Worm (Caenorhabditis elegans) whole organism, late embryonic: ENCODE measurements around the gene Y77E11A.23.

Experiments used
- F13H6.1 ChIP-seq: sonication (generic microtip); optimal IDR thresholded peaks from 2 replicates; lab custom pipeline; 2016; ENCODE audit warnings: missing genetic modification characterization, missing compliant biosample characterization
- K02D7.2 ChIP-seq: sonication (generic microtip); optimal IDR thresholded peaks from 2 replicates; lab custom pipeline; 2017; ENCODE audit warnings: mild to moderate bottlenecking, missing genetic modification characterization, missing compliant biosample characterization
- T23F11.4 ChIP-seq: fragments of 200-800 bp; sonication (Bioruptor generic); optimal IDR thresholded peaks from 2 replicates; lab custom pipeline; 2018; ENCODE audit warnings: mild to moderate bottlenecking, missing genetic modification characterization, missing compliant biosample characterization
- Y22D7AL.16 ChIP-seq: sonication (generic microtip); optimal IDR thresholded peaks from 2 replicates; lab custom pipeline; 2016; ENCODE audit warnings: missing genetic modification characterization, missing compliant biosample characterization
- ahr-1 ChIP-seq: sonication (generic microtip); optimal IDR thresholded peaks from 2 replicates; lab custom pipeline; 2016; ENCODE audit warnings: missing genetic modification characterization, missing compliant biosample characterization
- ama-1 ChIP-seq: fragments of 150-350 bp; optimal IDR thresholded peaks from 2 replicates; lab custom pipeline; 2014
- ceh-14 ChIP-seq: sonication (generic microtip); optimal IDR thresholded peaks from 2 replicates; lab custom pipeline; 2016; ENCODE audit warnings: missing genotype, missing genetic modification characterization, missing compliant biosample characterization
- ceh-19 ChIP-seq: fragments of 200-800 bp; sonication (Bioruptor generic); optimal IDR thresholded peaks from 2 replicates; lab custom pipeline; 2018; ENCODE audit warnings: mild to moderate bottlenecking, missing genetic modification characterization, missing compliant biosample characterization
- ceh-22 ChIP-seq: sonication (generic microtip); optimal IDR thresholded peaks from 2 replicates; lab custom pipeline; 2017; ENCODE audit warnings: missing biosample characterization, missing genetic modification characterization
- ceh-24 ChIP-seq: sonication (generic microtip); optimal IDR thresholded peaks from 2 replicates; lab custom pipeline; 2016; ENCODE audit warnings: mild to moderate bottlenecking, missing genetic modification characterization, missing compliant biosample characterization
- ceh-30 ChIP-seq: fragments of 150-350 bp; optimal IDR thresholded peaks from 2 replicates; lab custom pipeline; 2014; ENCODE audit warnings: missing biosample characterization, missing genetic modification characterization
- ceh-34 ChIP-seq: sonication (generic microtip); optimal IDR thresholded peaks from 2 replicates; lab custom pipeline; 2016; ENCODE audit warnings: mild to moderate bottlenecking, missing genetic modification characterization, missing compliant biosample characterization
- ceh-9 ChIP-seq: sonication (generic microtip); optimal IDR thresholded peaks from 2 replicates; lab custom pipeline; 2016; ENCODE audit warnings: mild to moderate bottlenecking, missing genetic modification characterization, inconsistent platforms, missing compliant biosample characterization
- che-1 ChIP-seq: sonication (generic microtip); optimal IDR thresholded peaks from 2 replicates; lab custom pipeline; 2016; ENCODE audit warnings: mild to moderate bottlenecking, missing genetic modification characterization, missing compliant biosample characterization
- dmd-4 ChIP-seq: sonication (generic microtip); optimal IDR thresholded peaks from 2 replicates; lab custom pipeline; 2016; ENCODE audit warnings: borderline replicate concordance, missing genetic modification characterization, missing compliant biosample characterization
- eyg-1 ChIP-seq: sonication (generic microtip); optimal IDR thresholded peaks from 2 replicates; lab custom pipeline; 2016; ENCODE audit warnings: missing genotype, missing genetic modification characterization, missing compliant biosample characterization
- fax-1 ChIP-seq: sonication (generic microtip); optimal IDR thresholded peaks from 2 replicates; lab custom pipeline; 2016; ENCODE audit warnings: missing genotype, missing genetic modification characterization, missing compliant biosample characterization
- fkh-10 ChIP-seq: fragments of 150-350 bp; optimal IDR thresholded peaks from 2 replicates; lab custom pipeline; 2014; ENCODE audit warnings: missing biosample characterization, missing genetic modification reagents, missing genetic modification characterization
- gmeb-2 ChIP-seq: sonication (generic microtip); optimal IDR thresholded peaks from 2 replicates; lab custom pipeline; 2016; ENCODE audit warnings: missing genetic modification characterization, inconsistent platforms, missing compliant biosample characterization
- hlh-30 ChIP-seq: sonication (generic microtip); optimal IDR thresholded peaks from 2 replicates; lab custom pipeline; 2017; ENCODE audit warnings: antibody characterized with exemption, missing genetic modification characterization, missing compliant biosample characterization; ENCODE audit not compliant: insufficient read depth
- hlh-6 ChIP-seq: sonication (generic microtip); optimal IDR thresholded peaks from 2 replicates; lab custom pipeline; 2016; ENCODE audit warnings: missing genotype, missing genetic modification characterization, missing compliant biosample characterization
- hlh-8 ChIP-seq: sonication (generic microtip); optimal IDR thresholded peaks from 2 replicates; lab custom pipeline; 2016; ENCODE audit warnings: missing genotype, missing genetic modification characterization, missing compliant biosample characterization
- lim-6 ChIP-seq: sonication (generic microtip); optimal IDR thresholded peaks from 2 replicates; lab custom pipeline; 2016; ENCODE audit warnings: missing genetic modification characterization, missing compliant biosample characterization
- lin-11 ChIP-seq: fragments of 200-800 bp; sonication (Bioruptor generic); optimal IDR thresholded peaks from 2 replicates; lab custom pipeline; 2018; ENCODE audit warnings: mild to moderate bottlenecking, missing genetic modification characterization, missing compliant biosample characterization
- nhr-11 ChIP-seq: fragments of 150-350 bp; optimal IDR thresholded peaks from 2 replicates; lab custom pipeline; 2014; ENCODE audit warnings: missing biosample characterization, missing genetic modification characterization
- nhr-232 ChIP-seq: sonication (generic microtip); optimal IDR thresholded peaks from 2 replicates; lab custom pipeline; 2016; ENCODE audit warnings: missing genetic modification characterization, missing compliant biosample characterization
- npax-4 ChIP-seq: sonication (generic microtip); optimal IDR thresholded peaks from 2 replicates; lab custom pipeline; 2016; ENCODE audit warnings: missing genetic modification characterization, missing compliant biosample characterization
- odd-2 ChIP-seq: sonication (generic microtip); optimal IDR thresholded peaks from 2 replicates; lab custom pipeline; 2017; ENCODE audit warnings: antibody characterized with exemption, mild to moderate bottlenecking, missing genetic modification characterization, missing compliant biosample characterization
- pat-9 ChIP-seq: fragments of 200-800 bp; sonication (Bioruptor generic); optimal IDR thresholded peaks from 2 replicates; lab custom pipeline; 2018; ENCODE audit warnings: mild to moderate bottlenecking, missing genetic modification characterization, moderate library complexity, missing compliant biosample characterization
- pha-2 ChIP-seq: sonication (generic microtip); optimal IDR thresholded peaks from 2 replicates; lab custom pipeline; 2017; ENCODE audit warnings: mild to moderate bottlenecking, missing genetic modification characterization, missing compliant biosample characterization
- pqm-1 ChIP-seq: sonication (generic microtip); optimal IDR thresholded peaks from 2 replicates; lab custom pipeline; 2016; ENCODE audit warnings: missing genetic modification characterization, missing compliant biosample characterization
- ref-2 ChIP-seq: sonication (generic microtip); optimal IDR thresholded peaks from 2 replicates; lab custom pipeline; 2016; ENCODE audit warnings: missing genetic modification characterization, missing compliant biosample characterization
- sdc-2 ChIP-seq: sonication (generic microtip); optimal IDR thresholded peaks from 2 replicates; lab custom pipeline; 2016; ENCODE audit warnings: missing genotype, missing genetic modification characterization, missing compliant biosample characterization
- tbx-2 ChIP-seq: sonication (generic microtip); optimal IDR thresholded peaks from 2 replicates; lab custom pipeline; 2016; ENCODE audit warnings: missing genetic modification characterization, missing compliant biosample characterization
- ttx-3 ChIP-seq: sonication (generic microtip); optimal IDR thresholded peaks from 2 replicates; lab custom pipeline; 2016; ENCODE audit warnings: missing genetic modification reagents, missing genetic modification characterization, missing compliant biosample characterization
- unc-3 ChIP-seq, 2 experiments: fragments of 200-800 bp in 1 of 2; sonication (Bioruptor generic) in 1 of 2; sonication (generic microtip) in 1 of 2; conservative IDR thresholded peaks in 1 of 2; optimal IDR thresholded peaks in 1 of 2; 2 replicates each; pipeline versions ENCODE4 v1.3.6 to Lab custom; 2016 to 2022; ENCODE audit warnings: missing compliant biosample characterization in 2 of 2, missing genetic modification characterization in 2 of 2, missing genetic modification reagents in 1 of 2
- unc-55 ChIP-seq: sonication (generic microtip); optimal IDR thresholded peaks from 2 replicates; lab custom pipeline; 2017; ENCODE audit warnings: missing biosample characterization, missing genetic modification reagents, missing genetic modification characterization
- unc-86 ChIP-seq: sonication (generic microtip); optimal IDR thresholded peaks from 2 replicates; lab custom pipeline; 2016; ENCODE audit warnings: missing genetic modification characterization, missing compliant biosample characterization
- ztf-16 ChIP-seq: sonication (generic microtip); optimal IDR thresholded peaks from 2 replicates; lab custom pipeline; 2017; ENCODE audit warnings: missing genetic modification characterization, missing compliant biosample characterization

Y77E11A.23 gene

DNA sequence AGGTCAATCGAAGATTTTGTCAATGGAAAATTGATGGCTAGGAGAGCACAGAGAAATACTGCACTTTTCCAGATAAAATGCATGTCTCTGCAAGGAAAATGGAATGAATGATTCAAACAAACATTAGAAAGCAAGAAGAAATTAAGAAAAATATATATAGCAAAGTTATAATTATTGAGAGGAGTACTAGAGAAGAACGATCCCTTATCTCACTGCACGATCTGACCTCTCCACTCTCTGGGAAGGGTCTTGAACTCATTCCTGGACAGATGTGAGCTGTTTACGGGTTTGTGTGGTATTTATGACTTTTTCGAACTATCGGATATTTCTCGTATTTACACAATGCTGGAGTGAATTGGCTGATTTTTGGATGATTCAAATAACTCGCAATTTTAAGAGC is at the start of gene Y77E11A.23:
Y77E11A.23 (minus strand) TSS at position 107 of the 400 bp plus-strand sequence.
- TF ChIP-seq ttx-3 (tag; lab: Kevin White, UChicago) (no peak), fax-1 (no peak), ceh-34 (tag; lab: Kevin White, UChicago) (no peak), npax-4 (tag; lab: Kevin White, UChicago) (no peak)

ce11 chrIV:1478649-1479048 is 48.5 kb upstream of the Y77E11A.23 start:
- TF ChIP-seq ref-2 (tag; lab: Kevin White, UChicago) (no peak), hlh-8 (no peak), tbx-2 (tag; lab: Kevin White, UChicago) (no peak), ceh-34 (tag; lab: Kevin White, UChicago) (no peak), unc-55 (no peak), pqm-1 (tag; lab: Kevin White, UChicago) (no peak), pat-9 (no peak)

DNA sequence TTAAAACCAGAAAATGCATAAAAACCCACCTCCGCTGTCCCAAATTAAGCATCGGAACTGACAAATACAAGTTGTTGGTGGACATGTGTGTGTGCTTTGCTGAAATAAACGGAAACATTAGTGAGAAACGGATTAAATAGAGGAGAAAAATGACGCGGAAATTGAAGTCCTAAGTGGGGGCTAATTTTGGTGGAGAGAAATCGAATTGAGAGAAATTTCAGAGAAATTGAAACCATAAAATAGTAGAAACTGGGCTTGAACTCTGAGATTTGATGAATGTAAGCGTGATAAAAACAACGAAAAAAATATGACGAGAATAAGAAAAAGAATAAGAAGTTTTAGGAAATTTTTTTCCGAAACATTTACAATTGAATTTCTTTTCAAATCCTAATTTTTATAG is 44.8 kb upstream of the Y77E11A.23 start, which contains the start of gene Y77E11A.12:
Y77E11A.12 (minus strand) TSS at position 101 of the 400 bp plus-strand sequence.
- no peak for TF ChIP-seq fax-1
- no peak for TF ChIP-seq ama-1
- TF ChIP-seq ceh-22 (tag; lab: Kevin White, UChicago): no peak
- TF ChIP-seq ahr-1 (tag; lab: Kevin White, UChicago): no peak
- no peak for TF ChIP-seq T23F11.4 (GFP tag; lab: Kevin White, UChicago)
- no peak for TF ChIP-seq pha-2 (tag; lab: Kevin White, UChicago)
- TF ChIP-seq unc-3 (GFP tag; conservative IDR thresholded peaks at IDR 0.05; lab: Robert Waterston, UW): no peak
- no peak for TF ChIP-seq unc-3 (tag; optimal IDR thresholded peaks at IDR 0.05; lab: Kevin White, UChicago)
- no peak for TF ChIP-seq Y22D7AL.16 (tag; lab: Kevin White, UChicago)
- TF ChIP-seq dmd-4 (tag; lab: Kevin White, UChicago): no peak
- TF ChIP-seq unc-86 (tag; lab: Kevin White, UChicago): no peak
- TF ChIP-seq nhr-11 (tag; lab: Kevin White, UChicago): no peak
- no peak for TF ChIP-seq lin-11 (tag; lab: Kevin White, UChicago)
- TF ChIP-seq npax-4 (tag; lab: Kevin White, UChicago): no peak
- TF ChIP-seq ceh-24 (tag; lab: Kevin White, UChicago): no peak
- no peak for TF ChIP-seq ref-2 (tag; lab: Kevin White, UChicago)
- no peak for TF ChIP-seq nhr-232
- no peak for TF ChIP-seq pqm-1 (tag; lab: Kevin White, UChicago)
- TF ChIP-seq ceh-14 (tag; lab: Kevin White, UChicago): no peak
- TF ChIP-seq, all 69 proteins: peak for 0

- TF ChIP-seq che-1 (no peak), ceh-14 (tag; lab: Kevin White, UChicago) (no peak), lim-6 (tag; lab: Kevin White, UChicago) (no peak), T23F11.4 (GFP tag; lab: Kevin White, UChicago) (no peak), sdc-2 (tag; lab: Kevin White, UChicago) (no peak), odd-2 (tag; lab: Kevin White, UChicago) (no peak), ceh-30 (no peak), ceh-9 (tag; lab: Kevin White, UChicago) (no peak), eyg-1 (tag; lab: Kevin White, UChicago) (no peak)
These were observed 42.0 kb upstream of the Y77E11A.23 start for ce11 chrIV:1472145-1472544.

DNA sequence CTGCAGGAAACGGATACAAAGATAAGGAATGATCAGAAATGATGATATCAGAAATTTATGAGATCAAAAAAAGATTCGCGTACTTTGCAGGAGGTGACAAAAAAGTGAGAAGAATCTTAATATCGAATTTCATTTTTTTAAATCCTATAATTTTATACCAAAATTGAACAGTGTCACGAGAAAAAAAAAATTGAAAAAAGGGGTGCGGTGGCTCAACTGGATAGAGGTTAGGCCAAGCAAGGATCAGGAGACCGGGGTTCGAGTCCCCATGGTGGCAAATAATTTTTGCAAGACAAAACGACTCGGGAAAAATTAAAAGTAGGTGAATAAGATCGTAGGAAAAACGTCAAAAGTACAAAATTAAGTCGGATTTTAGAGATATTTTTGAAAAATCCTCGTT is 40.2 kb upstream of the Y77E11A.23 start:
- TF ChIP-seq ceh-19 (GFP tag; lab: Kevin White, UChicago) (no peak), gmeb-2 (tag; lab: Kevin White, UChicago) (no peak), ceh-24 (tag; lab: Kevin White, UChicago) (no peak), ztf-16 (tag; lab: Kevin White, UChicago) (no peak), nhr-232 (no peak), hlh-30 (no peak), F13H6.1 (tag; lab: Kevin White, UChicago) (no peak), fkh-10 (GFP tag; lab: Kevin White, UChicago) (no peak), tbx-2 (tag; lab: Kevin White, UChicago) (no peak), npax-4 (tag; lab: Kevin White, UChicago) (no peak), K02D7.2 (tag; lab: Kevin White, UChicago) (no peak), hlh-6 (tag; lab: Kevin White, UChicago) (no peak), lin-11 (tag; lab: Kevin White, UChicago) (no peak)
